Fruit fly (Drosophila melanogaster) whole organism, embryonic: ENCODE measurements around the gene sky.
A peak's percentile ranks its signal among the peaks of the same experiment; 100 is the strongest.

ENCODE experiments used
- Blimp-1 ChIP-seq: fragments of 200-800 bp; sonication (Bioruptor generic); optimal IDR thresholded peaks from 3 replicates; lab custom pipeline; 2018; ENCODE audit warnings: missing biosample characterization, missing genetic modification characterization, mild to moderate bottlenecking, moderate library complexity, missing genetic modification reagents
- CG11504 ChIP-seq: fragments of 200-800 bp; sonication (Bioruptor generic); optimal IDR thresholded peaks from 3 replicates; lab custom pipeline; 2019; ENCODE audit warnings: missing biosample characterization, mild to moderate bottlenecking, missing genetic modification characterization, moderate library complexity
- CG12299 ChIP-seq: fragments of 200-800 bp; sonication (Bioruptor generic); optimal IDR thresholded peaks from 2 replicates; lab custom pipeline; 2018; ENCODE audit warnings: missing biosample characterization, mild to moderate bottlenecking, missing genetic modification characterization
- CG1233 ChIP-seq: fragments of 200-800 bp; sonication (Bioruptor generic); optimal IDR thresholded peaks from 4 replicates; lab custom pipeline; 2018; ENCODE audit warnings: missing biosample characterization, mild to moderate bottlenecking, missing genetic modification characterization
- CG13287 ChIP-seq: fragments of 200-800 bp; sonication (Bioruptor generic); IDR thresholded peaks from 2 replicates; pipeline ENCODE4 v1.3.6; 2022; ENCODE audit warnings: missing biosample characterization, missing genetic modification characterization; ENCODE audit not compliant: partially characterized antibody
- CG14965 ChIP-seq: fragments of 200-800 bp; sonication (Bioruptor generic); optimal IDR thresholded peaks from 2 replicates; lab custom pipeline; 2016; ENCODE audit warnings: missing biosample characterization, missing genetic modification characterization, borderline replicate concordance
- CG15073 ChIP-seq: fragments of 200-800 bp; sonication (Bioruptor generic); optimal IDR thresholded peaks from 2 replicates; lab custom pipeline; 2016; ENCODE audit warnings: missing biosample characterization, missing genetic modification characterization
- CG15479 ChIP-seq: fragments of 200-800 bp; sonication (Bioruptor generic); optimal IDR thresholded peaks from 3 replicates; lab custom pipeline; 2019; ENCODE audit warnings: missing biosample characterization, mild to moderate bottlenecking, missing genetic modification characterization, moderate library complexity
- CG15514 ChIP-seq: fragments of 200-800 bp; sonication (Bioruptor generic); optimal IDR thresholded peaks from 3 replicates; lab custom pipeline; 2017; ENCODE audit warnings: missing biosample characterization, missing genetic modification characterization, mild to moderate bottlenecking, moderate library complexity, missing genetic modification reagents
- CG15601 ChIP-seq: fragments of 200-800 bp; sonication (Bioruptor generic); optimal IDR thresholded peaks from 3 replicates; lab custom pipeline; 2019; ENCODE audit warnings: missing biosample characterization, mild to moderate bottlenecking, missing genetic modification characterization, moderate library complexity
- CG1603 ChIP-seq: fragments of 200-800 bp; sonication (Bioruptor generic); optimal IDR thresholded peaks from 2 replicates; lab custom pipeline; 2019; ENCODE audit warnings: missing biosample characterization, mild to moderate bottlenecking, missing genetic modification characterization, moderate library complexity
- CG16815 ChIP-seq: fragments of 200-800 bp; sonication (Bioruptor generic); optimal IDR thresholded peaks from 3 replicates; lab custom pipeline; 2017; ENCODE audit warnings: missing biosample characterization, mild to moderate bottlenecking, missing genetic modification characterization
- CG17612 ChIP-seq: fragments of 200-800 bp; sonication (Bioruptor generic); IDR thresholded peaks from 2 replicates; pipeline ENCODE4 v1.3.6; 2022; ENCODE audit warnings: missing biosample characterization, missing genetic modification characterization
- CG2199 ChIP-seq: fragments of 200-800 bp; sonication (Bioruptor generic); IDR thresholded peaks from 3 replicates; pipeline ENCODE4 v1.3.6; 2022; ENCODE audit warnings: missing biosample characterization, missing genetic modification characterization
- CG3281 ChIP-seq: fragments of 200-800 bp; sonication (Bioruptor generic); optimal IDR thresholded peaks from 3 replicates; lab custom pipeline; 2017; ENCODE audit warnings: missing biosample characterization, mild to moderate bottlenecking, missing genetic modification characterization
- CG3726 ChIP-seq: fragments of 200-800 bp; sonication (Bioruptor generic); IDR thresholded peaks from 3 replicates; pipeline ENCODE4, ENCODE4 v1.3.6; 2022; ENCODE audit warnings: missing biosample characterization, missing genetic modification characterization
- CG9215 ChIP-seq: fragments of 200-800 bp; sonication (Bioruptor generic); IDR thresholded peaks from 2 replicates; pipeline ENCODE4 v1.3.6; 2022; ENCODE audit warnings: missing biosample characterization, missing genetic modification characterization
- CG9817 ChIP-seq: fragments of 200-800 bp; sonication (Bioruptor generic); optimal IDR thresholded peaks from 2 replicates; lab custom pipeline; 2018; ENCODE audit warnings: missing biosample characterization, mild to moderate bottlenecking, missing genetic modification characterization, moderate library complexity
- CTCF ChIP-seq: fragments of 200-800 bp; sonication (Bioruptor generic); optimal IDR thresholded peaks from 2 replicates; lab custom pipeline; 2017; ENCODE audit warnings: missing biosample characterization, mild to moderate bottlenecking, missing genetic modification characterization, moderate library complexity
- D19B ChIP-seq: fragments of 200-800 bp; sonication (Bioruptor generic); optimal IDR thresholded peaks from 2 replicates; lab custom pipeline; 2017; ENCODE audit warnings: missing biosample characterization, mild to moderate bottlenecking, missing genetic modification characterization
- Deaf1 ChIP-seq: fragments of 200-800 bp; optimal IDR thresholded peaks from 3 replicates; lab custom pipeline; 2019; ENCODE audit warnings: missing biosample characterization, mild to moderate bottlenecking, missing genetic modification characterization, moderate library complexity
- Dp ChIP-seq: fragments of 200-800 bp; sonication (Bioruptor generic); optimal IDR thresholded peaks from 2 replicates; lab custom pipeline; 2018; ENCODE audit warnings: missing biosample characterization, mild to moderate bottlenecking, missing genetic modification characterization, moderate library complexity
- E2f1 ChIP-seq: fragments of 200-800 bp; sonication (Bioruptor generic); IDR thresholded peaks from 2 replicates; pipeline ENCODE4 v1.3.6; 2022; ENCODE audit warnings: missing biosample characterization, missing genetic modification characterization
- E2f2 ChIP-seq: fragments of 200-800 bp; sonication (Bioruptor generic); IDR thresholded peaks from 2 replicates; pipeline ENCODE4 v1.3.6; 2022; ENCODE audit warnings: missing biosample characterization, missing genetic modification characterization
- HmgZ ChIP-seq: fragments of 200-800 bp; sonication (Bioruptor generic); optimal IDR thresholded peaks from 2 replicates; lab custom pipeline; 2018; ENCODE audit warnings: missing biosample characterization, mild to moderate bottlenecking, missing genetic modification characterization
- Med ChIP-seq: fragments of 200-800 bp; sonication (Bioruptor generic); peaks from one replicate; lab custom pipeline; 2016; ENCODE audit warnings: missing biosample characterization, missing genetic modification characterization, mild to moderate bottlenecking, inconsistent platforms, moderate library complexity
- NK7.1 ChIP-seq: fragments of 200-800 bp; sonication (Bioruptor generic); optimal IDR thresholded peaks from 3 replicates; lab custom pipeline; 2016; ENCODE audit warnings: missing biosample characterization, missing genetic modification characterization
- bowl ChIP-seq: fragments of 200-800 bp; sonication (Bioruptor generic); IDR thresholded peaks from 2 replicates; pipeline ENCODE4 v1.3.6; 2022; ENCODE audit warnings: missing biosample characterization, missing genetic modification characterization
- cg ChIP-seq: fragments of 200-800 bp; sonication (Bioruptor generic); optimal IDR thresholded peaks from 3 replicates; lab custom pipeline; 2019; ENCODE audit warnings: missing biosample characterization, mild to moderate bottlenecking, missing genetic modification characterization, moderate library complexity
- dpn ChIP-seq, 2 experiments: fragments of 200-800 bp; sonication (Bioruptor generic); optimal IDR thresholded peaks; 3 replicates each; lab custom pipeline; 2016; ENCODE audit warnings: missing biosample characterization in 2 of 2, missing genetic modification characterization in 2 of 2
- dysf ChIP-seq: fragments of 200-800 bp; sonication (Bioruptor generic); IDR thresholded peaks from 3 replicates; pipeline ENCODE4 v1.3.6; 2022; ENCODE audit warnings: missing biosample characterization, missing genetic modification characterization
- gsb ChIP-seq: fragments of 200-800 bp; sonication (Bioruptor generic); IDR thresholded peaks from 2 replicates; pipeline ENCODE4 v1.3.6; 2022; ENCODE audit warnings: missing biosample characterization, missing genetic modification characterization
- ind ChIP-seq: fragments of 200-800 bp; sonication (Bioruptor generic); optimal IDR thresholded peaks from 3 replicates; lab custom pipeline; 2016; ENCODE audit warnings: missing biosample characterization, missing genetic modification characterization
- jigr1 ChIP-seq: fragments of 200-800 bp; sonication (Bioruptor generic); IDR thresholded peaks from 3 replicates; pipeline ENCODE4 v1.3.6; 2022; ENCODE audit warnings: missing biosample characterization, missing genetic modification characterization
- jumu ChIP-seq: fragments of 200-800 bp; sonication (Bioruptor generic); optimal IDR thresholded peaks from 3 replicates; lab custom pipeline; 2016; ENCODE audit warnings: missing biosample characterization, missing genetic modification characterization
- mam ChIP-seq: fragments of 200-800 bp; sonication (Bioruptor generic); optimal IDR thresholded peaks from 3 replicates; lab custom pipeline; 2016; ENCODE audit warnings: missing biosample characterization, missing genetic modification characterization
- p53 ChIP-seq: fragments of 200-800 bp; sonication (Bioruptor generic); optimal IDR thresholded peaks from 2 replicates; lab custom pipeline; 2016; ENCODE audit warnings: missing biosample characterization, missing genetic modification characterization
- pita ChIP-seq: fragments of 200-800 bp; sonication (Bioruptor generic); optimal IDR thresholded peaks from 2 replicates; lab custom pipeline; 2017; ENCODE audit warnings: missing biosample characterization, mild to moderate bottlenecking, missing genetic modification characterization
- prd ChIP-seq, 3 experiments: fragments of >200 bp in 2 of 3; fragments of 200-800 bp in 1 of 3; sonication (Bioruptor generic) in 1 of 3; optimal IDR thresholded peaks in 2 of 3; IDR thresholded peaks in 1 of 3; 2 replicates in 2 of 3; 3 replicates in 1 of 3; pipeline versions ENCODE4 v1.3.6 to Lab custom; 2017 to 2022; ENCODE audit warnings: missing biosample characterization in 1 of 3, missing genetic modification characterization in 1 of 3
- ranshi ChIP-seq: fragments of 200-800 bp; sonication (Bioruptor generic); IDR thresholded peaks from 2 replicates; pipeline ENCODE4 v1.3.6; 2022; ENCODE audit warnings: missing biosample characterization, missing genetic modification characterization
- sisA ChIP-seq: fragments of 200-800 bp; sonication (Bioruptor generic); IDR thresholded peaks from 2 replicates; pipeline ENCODE4 v1.3.6; 2022; ENCODE audit warnings: missing biosample characterization, missing genetic modification characterization
- stwl ChIP-seq: fragments of 200-800 bp; sonication (Bioruptor generic); optimal IDR thresholded peaks from 3 replicates; lab custom pipeline; 2018; ENCODE audit warnings: missing biosample characterization, mild to moderate bottlenecking, missing genetic modification characterization, moderate library complexity

The sky gene

dm6 chr2L:20852092-20852628 lies 66.6 kb downstream of the sky start, which contains the start of gene twit (continued):
- TF ChIP-seq CG9215 (GFP tag; lab: Robert Waterston, UW) (no peak), p53 (no peak), CG1233 (no peak), E2f1 (GFP tag; lab: Robert Waterston, UW) (no peak), CG12299 (tag; lab: Kevin White, UChicago) (no peak), CG15073 (GFP tag; lab: Kevin White, UChicago) (no peak), sisA (GFP tag; lab: Robert Waterston, UW) (no peak), NK7.1 (no peak), gsb (no peak), CG14965 (GFP tag; lab: Kevin White, UChicago) (no peak), CG15479 (GFP tag; lab: Kevin White, UChicago) (no peak), CG9817 (tag; lab: Kevin White, UChicago) (no peak), Deaf1 (peak; percentile 56), dpn (GFP tag; optimal IDR thresholded peaks at IDR 0.05; lab: Kevin White, UChicago) (no peak), CG3281 (GFP tag; lab: Kevin White, UChicago) (no peak)

dm6 chr2L:20851592-20851991 lies 67.1 kb downstream of the sky start:
- TF ChIP-seq bowl (no peak), jumu (GFP tag; lab: Kevin White, UChicago) (no peak), Med (peak; percentile 39), D19B (GFP tag; lab: Kevin White, UChicago) (no peak), CG17612 (GFP tag; lab: Robert Waterston, UW) (no peak), pita (GFP tag; lab: Kevin White, UChicago) (peak; percentile 44), ranshi (peak; percentile 82), CG1603 (tag; lab: Kevin White, UChicago) (peak; percentile 2), stwl (tag; lab: Kevin White, UChicago) (peak; percentile 56), Dp (GFP tag; lab: Kevin White, UChicago) (peak; percentile 45), prd (optimal IDR thresholded peaks at IDR 0.05; lab: Kevin White, UChicago) (no peak), prd (GFP tag; IDR thresholded peaks at IDR 0.05; lab: Robert Waterston, UW) (no peak), dysf (no peak), p53 (no peak), CG15601 (tag; lab: Kevin White, UChicago) (peak; percentile 74), E2f2 (GFP tag; lab: Robert Waterston, UW) (peak; percentile 52), HmgZ (tag; lab: Kevin White, UChicago) (peak; percentile 33), CG16815 (GFP tag; lab: Kevin White, UChicago) (no peak), CG13287 (GFP tag; lab: Robert Waterston, UW) (peak; percentile 8; the same call in 1 of the 2 replicates), Blimp-1 (no peak), cg (GFP tag; lab: Kevin White, UChicago) (peak; percentile 36), CG3726 (GFP tag; lab: Robert Waterston, UW) (no peak), mam (GFP tag; lab: Kevin White, UChicago) (no peak), CG15514 (GFP tag; lab: Kevin White, UChicago) (peak; percentile 10), CG11504 (tag; lab: Kevin White, UChicago) (peak; percentile 83), jigr1 (GFP tag; lab: Robert Waterston, UW) (no peak), CTCF (GFP tag; lab: Kevin White, UChicago) (peak; percentile 79), ind (GFP tag; lab: Kevin White, UChicago) (no peak), CG2199 (GFP tag; lab: Robert Waterston, UW) (peak; percentile 82; the same call in 1 of the 3 replicates)
